Worm (Caenorhabditis elegans) whole organism, midembryonic: ENCODE data around the gene C39B10.4.

Experiments
- T22C8.4 ChIP-seq: fragments of 200-800 bp; sonication (Bioruptor generic); IDR thresholded peaks from 2 replicates; pipeline ENCODE4 v1.3.6; 2022; ENCODE audit warnings: missing genetic modification characterization, missing compliant biosample characterization
- cog-1 ChIP-seq: sonication (generic microtip); optimal IDR thresholded peaks from 2 replicates; lab custom pipeline; 2016; ENCODE audit warnings: missing genetic modification characterization, missing compliant biosample characterization
- flt-1 ChIP-seq: fragments of 200-800 bp; sonication (Bioruptor generic); IDR thresholded peaks from 2 replicates; pipeline ENCODE4 v1.3.6; 2022; ENCODE audit warnings: missing genetic modification characterization, missing compliant biosample characterization
- klf-2 ChIP-seq: fragments of 200-800 bp; sonication (Bioruptor generic); conservative IDR thresholded peaks from 2 replicates; pipeline ENCODE4 v1.3.6; 2022; ENCODE audit warnings: missing genetic modification reagents, missing genetic modification characterization, missing compliant biosample characterization
- med-1 ChIP-seq: sonication (generic microtip); optimal IDR thresholded peaks from 2 replicates; lab custom pipeline; 2017; ENCODE audit warnings: missing genetic modification characterization, mild to moderate bottlenecking, missing compliant biosample characterization, antibody characterized with exemption, missing genetic modification reagents; ENCODE audit not compliant: insufficient read depth
- ref-1 ChIP-seq: fragments of 200-800 bp; sonication (Bioruptor generic); conservative IDR thresholded peaks from 2 replicates; pipeline ENCODE4 v1.3.6; 2022; ENCODE audit warnings: missing genetic modification reagents, missing genetic modification characterization, missing compliant biosample characterization
- tab-1 ChIP-seq: fragments of 200-800 bp; sonication (Bioruptor generic); IDR thresholded peaks from 2 replicates; pipeline ENCODE4 v1.3.6; 2022; ENCODE audit warnings: missing genetic modification characterization, missing compliant biosample characterization
- ztf-23 ChIP-seq: fragments of 200-800 bp; sonication (Bioruptor generic); IDR thresholded peaks from 2 replicates; pipeline ENCODE4 v1.3.6; 2022; ENCODE audit warnings: missing genetic modification reagents, missing genetic modification characterization, missing compliant biosample characterization
- ztf-29 ChIP-seq: fragments of 200-800 bp; sonication (Bioruptor generic); IDR thresholded peaks from 2 replicates; pipeline ENCODE4 v1.3.6; 2022; ENCODE audit warnings: missing genetic modification reagents, missing genetic modification characterization, missing compliant biosample characterization

DNA sequence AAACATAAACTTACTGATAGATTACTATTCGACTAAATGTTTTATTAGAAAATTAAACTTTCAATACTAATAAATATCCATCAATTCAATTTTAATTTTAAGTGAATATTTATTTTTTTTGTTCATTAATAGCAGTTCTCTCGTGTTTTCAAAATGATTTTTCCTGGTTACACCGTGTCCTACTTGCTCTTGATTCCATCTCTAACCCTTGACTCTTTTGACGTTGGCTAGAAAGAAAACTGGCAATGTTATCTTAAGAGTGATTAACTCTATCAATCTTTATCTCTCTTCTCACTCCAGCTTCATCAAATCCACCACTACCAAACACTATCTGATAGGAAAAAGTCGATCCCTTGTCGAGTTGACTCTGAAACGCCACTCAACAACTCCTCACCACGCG, 32.4 kb upstream of the C39B10.4 start, which contains the start of gene acr-8:
- TF ChIP-seq ztf-23 (no peak), ztf-29 (GFP tag; lab: Robert Waterston, UW) (no peak), T22C8.4 (GFP tag; lab: Robert Waterston, UW) (no peak), med-1 (GFP tag; lab: Kevin White, UChicago) (no peak), flt-1 (GFP tag; lab: Robert Waterston, UW) (no peak), cog-1 (tag; lab: Kevin White, UChicago) (no peak), klf-2 (GFP tag; lab: Robert Waterston, UW) (no peak), ref-1 (GFP tag; lab: Robert Waterston, UW) (no peak), tab-1 (GFP tag; lab: Robert Waterston, UW) (no peak)
